Worm (Caenorhabditis elegans): ENCODE measurements around the gene fbxa-143.

ce11 chrV:16127401-16127800, at the start of gene fbxa-143:
- no peak for TF ChIP-seq W03F9.2 (tag; optimal IDR thresholded peaks at IDR 0.05)
- TF ChIP-seq him-1 (tag; optimal IDR thresholded peaks at IDR 0.05), result no peak
